Worm (Caenorhabditis elegans) whole organism, early embryonic: ENCODE measurements around the gene C24G6.8.

Experiments
- B0310.2 ChIP-seq: sonication (generic microtip); optimal IDR thresholded peaks from 2 replicates; lab custom pipeline; 2016; ENCODE audit warnings: mild to moderate bottlenecking, missing genetic modification characterization, missing compliant biosample characterization
- F13C5.2 ChIP-seq: sonication (generic microtip); optimal IDR thresholded peaks from 2 replicates; lab custom pipeline; 2017; ENCODE audit warnings: mild to moderate bottlenecking, missing genetic modification characterization, inconsistent platforms, missing compliant biosample characterization
- aly-1 ChIP-seq: sonication (generic microtip); optimal IDR thresholded peaks from 2 replicates; lab custom pipeline; 2016; ENCODE audit warnings: missing genetic modification characterization, missing compliant biosample characterization
- ama-1 ChIP-seq: fragments of 150-350 bp; optimal IDR thresholded peaks from 2 replicates; lab custom pipeline; 2014
- ceh-13 ChIP-seq: fragments of 200-800 bp; sonication (Bioruptor generic); optimal IDR thresholded peaks from 2 replicates; lab custom pipeline; 2018; ENCODE audit warnings: mild to moderate bottlenecking, missing genetic modification characterization, missing compliant biosample characterization
- ceh-36 ChIP-seq: sonication (generic microtip); optimal IDR thresholded peaks from 2 replicates; lab custom pipeline; 2016; ENCODE audit warnings: missing genetic modification characterization, inconsistent platforms, missing compliant biosample characterization
- ets-7 ChIP-seq: sonication (generic microtip); optimal IDR thresholded peaks from 2 replicates; lab custom pipeline; 2016; ENCODE audit warnings: missing genotype, missing genetic modification characterization, missing compliant biosample characterization
- flt-1 ChIP-seq: fragments of 200-800 bp; sonication (Bioruptor generic); IDR thresholded peaks from 2 replicates; pipeline ENCODE4 v1.3.6; 2022; ENCODE audit warnings: missing genetic modification characterization, missing compliant biosample characterization
- hmbx-1 ChIP-seq: sonication (generic microtip); optimal IDR thresholded peaks from 2 replicates; lab custom pipeline; 2016; ENCODE audit warnings: mild to moderate bottlenecking, missing genetic modification characterization, missing compliant biosample characterization
- hnd-1 ChIP-seq: sonication (generic microtip); optimal IDR thresholded peaks from 2 replicates; lab custom pipeline; 2016; ENCODE audit warnings: missing genetic modification characterization, missing compliant biosample characterization
- pes-1 ChIP-seq: fragments of 200-800 bp; sonication (Bioruptor generic); IDR thresholded peaks from 2 replicates; pipeline ENCODE4 v1.3.6; 2022; ENCODE audit warnings: missing genetic modification reagents, missing genetic modification characterization, missing compliant biosample characterization
- scrt-1 ChIP-seq: fragments of 200-800 bp; sonication (Bioruptor generic); IDR thresholded peaks from 2 replicates; pipeline ENCODE4 v1.3.6; 2022; ENCODE audit warnings: missing genetic modification characterization, missing compliant biosample characterization
- tbx-11 ChIP-seq: fragments of 200-800 bp; sonication (Bioruptor generic); IDR thresholded peaks from 2 replicates; pipeline ENCODE4 v1.3.6; 2022; ENCODE audit warnings: missing genetic modification characterization, missing compliant biosample characterization
- tra-4 ChIP-seq: sonication (generic microtip); optimal IDR thresholded peaks from 2 replicates; lab custom pipeline; 2017; ENCODE audit warnings: missing genetic modification characterization, missing compliant biosample characterization

ce11 chrV:5548051-5548450 is 12.4 kb upstream of the C24G6.8 start, which contains the start of gene ugt-48:
- TF ChIP-seq B0310.2 (tag; lab: Kevin White, UChicago): no peak
- no peak for TF ChIP-seq ama-1 (lab: Kevin White, UChicago)
- TF ChIP-seq flt-1: no peak
- no peak for TF ChIP-seq ceh-13 (GFP tag; lab: Kevin White, UChicago)
- TF ChIP-seq hnd-1: no peak
- no peak for TF ChIP-seq tra-4
- TF ChIP-seq hmbx-1 (tag; lab: Kevin White, UChicago): no peak
- no peak for TF ChIP-seq F13C5.2 (tag; lab: Kevin White, UChicago)
- no peak for TF ChIP-seq ceh-36
- TF ChIP-seq scrt-1 (GFP tag; lab: Robert Waterston, UW): no peak
- TF ChIP-seq aly-1: no peak
- TF ChIP-seq ets-7: no peak
- TF ChIP-seq tbx-11 (GFP tag; lab: Robert Waterston, UW): no peak
- TF ChIP-seq pes-1: no peak
